Worm (Caenorhabditis elegans) whole organism, late embryonic: ENCODE results near the gene srh-186.

Experiments
- C08G9.2 ChIP-seq: sonication (generic microtip); optimal IDR thresholded peaks from 2 replicates; lab custom pipeline; 2016; ENCODE audit warnings: mild to moderate bottlenecking, missing genetic modification characterization, moderate library complexity, missing compliant biosample characterization
- K02D7.2 ChIP-seq: sonication (generic microtip); optimal IDR thresholded peaks from 2 replicates; lab custom pipeline; 2017; ENCODE audit warnings: mild to moderate bottlenecking, missing genetic modification characterization, missing compliant biosample characterization
- K09A11.1 ChIP-seq: sonication (generic microtip); optimal IDR thresholded peaks from 2 replicates; lab custom pipeline; 2017; ENCODE audit warnings: antibody characterized with exemption, mild to moderate bottlenecking, missing genetic modification characterization, missing compliant biosample characterization; ENCODE audit not compliant: insufficient read depth
- T23F11.4 ChIP-seq: fragments of 200-800 bp; sonication (Bioruptor generic); optimal IDR thresholded peaks from 2 replicates; lab custom pipeline; 2018; ENCODE audit warnings: mild to moderate bottlenecking, missing genetic modification characterization, missing compliant biosample characterization
- Y22D7AL.16 ChIP-seq: sonication (generic microtip); optimal IDR thresholded peaks from 2 replicates; lab custom pipeline; 2016; ENCODE audit warnings: missing genetic modification characterization, missing compliant biosample characterization
- ama-1 ChIP-seq: fragments of 150-350 bp; optimal IDR thresholded peaks from 2 replicates; lab custom pipeline; 2014
- ceh-14 ChIP-seq: sonication (generic microtip); optimal IDR thresholded peaks from 2 replicates; lab custom pipeline; 2016; ENCODE audit warnings: missing genotype, missing genetic modification characterization, missing compliant biosample characterization
- ceh-24 ChIP-seq: sonication (generic microtip); optimal IDR thresholded peaks from 2 replicates; lab custom pipeline; 2016; ENCODE audit warnings: mild to moderate bottlenecking, missing genetic modification characterization, missing compliant biosample characterization
- ceh-30 ChIP-seq: fragments of 150-350 bp; optimal IDR thresholded peaks from 2 replicates; lab custom pipeline; 2014; ENCODE audit warnings: missing biosample characterization, missing genetic modification characterization
- ceh-31 ChIP-seq: sonication (generic microtip); optimal IDR thresholded peaks from 2 replicates; lab custom pipeline; 2016; ENCODE audit warnings: missing genetic modification characterization, missing compliant biosample characterization
- ceh-45 ChIP-seq: fragments of 200-800 bp; sonication (Bioruptor generic); IDR thresholded peaks from 2 replicates; pipeline ENCODE4 v1.3.6; 2022; ENCODE audit warnings: missing genetic modification reagents, missing genetic modification characterization, missing compliant biosample characterization
- ceh-9 ChIP-seq: sonication (generic microtip); optimal IDR thresholded peaks from 2 replicates; lab custom pipeline; 2016; ENCODE audit warnings: mild to moderate bottlenecking, missing genetic modification characterization, inconsistent platforms, missing compliant biosample characterization
- che-1 ChIP-seq: sonication (generic microtip); optimal IDR thresholded peaks from 2 replicates; lab custom pipeline; 2016; ENCODE audit warnings: mild to moderate bottlenecking, missing genetic modification characterization, missing compliant biosample characterization
- dmd-4 ChIP-seq: sonication (generic microtip); optimal IDR thresholded peaks from 2 replicates; lab custom pipeline; 2016; ENCODE audit warnings: borderline replicate concordance, missing genetic modification characterization, missing compliant biosample characterization
- elt-2 ChIP-seq: sonication (generic microtip); optimal IDR thresholded peaks from 2 replicates; lab custom pipeline; 2016; ENCODE audit warnings: missing genetic modification reagents, missing genetic modification characterization, missing compliant biosample characterization
- eyg-1 ChIP-seq: sonication (generic microtip); optimal IDR thresholded peaks from 2 replicates; lab custom pipeline; 2016; ENCODE audit warnings: missing genotype, missing genetic modification characterization, missing compliant biosample characterization
- fkh-10 ChIP-seq: fragments of 150-350 bp; optimal IDR thresholded peaks from 2 replicates; lab custom pipeline; 2014; ENCODE audit warnings: missing biosample characterization, missing genetic modification reagents, missing genetic modification characterization
- hlh-15 ChIP-seq: sonication (generic microtip); optimal IDR thresholded peaks from 2 replicates; lab custom pipeline; 2016; ENCODE audit warnings: missing genetic modification characterization, missing compliant biosample characterization
- hlh-6 ChIP-seq: sonication (generic microtip); optimal IDR thresholded peaks from 2 replicates; lab custom pipeline; 2016; ENCODE audit warnings: missing genotype, missing genetic modification characterization, missing compliant biosample characterization
- hlh-8 ChIP-seq: sonication (generic microtip); optimal IDR thresholded peaks from 2 replicates; lab custom pipeline; 2016; ENCODE audit warnings: missing genotype, missing genetic modification characterization, missing compliant biosample characterization
- lin-11 ChIP-seq: fragments of 200-800 bp; sonication (Bioruptor generic); optimal IDR thresholded peaks from 2 replicates; lab custom pipeline; 2018; ENCODE audit warnings: mild to moderate bottlenecking, missing genetic modification characterization, missing compliant biosample characterization
- madf-2 ChIP-seq: sonication (generic microtip); optimal IDR thresholded peaks from 2 replicates; lab custom pipeline; 2017; ENCODE audit warnings: missing genetic modification characterization, missing compliant biosample characterization
- nhr-232 ChIP-seq: sonication (generic microtip); optimal IDR thresholded peaks from 2 replicates; lab custom pipeline; 2016; ENCODE audit warnings: missing genetic modification characterization, missing compliant biosample characterization
- npax-4 ChIP-seq: sonication (generic microtip); optimal IDR thresholded peaks from 2 replicates; lab custom pipeline; 2016; ENCODE audit warnings: missing genetic modification characterization, missing compliant biosample characterization
- pag-3 ChIP-seq: sonication (generic microtip); optimal IDR thresholded peaks from 2 replicates; lab custom pipeline; 2016; ENCODE audit warnings: missing compliant biosample characterization, missing genetic modification characterization, borderline replicate concordance
- pat-9 ChIP-seq: fragments of 200-800 bp; sonication (Bioruptor generic); optimal IDR thresholded peaks from 2 replicates; lab custom pipeline; 2018; ENCODE audit warnings: mild to moderate bottlenecking, missing genetic modification characterization, moderate library complexity, missing compliant biosample characterization
- pax-1 ChIP-seq: fragments of 150-350 bp; optimal IDR thresholded peaks from 2 replicates; lab custom pipeline; 2014; ENCODE audit warnings: missing biosample characterization, missing genetic modification characterization
- pha-2 ChIP-seq: sonication (generic microtip); optimal IDR thresholded peaks from 2 replicates; lab custom pipeline; 2017; ENCODE audit warnings: mild to moderate bottlenecking, missing genetic modification characterization, missing compliant biosample characterization
- pqm-1 ChIP-seq: sonication (generic microtip); optimal IDR thresholded peaks from 2 replicates; lab custom pipeline; 2016; ENCODE audit warnings: missing genetic modification characterization, missing compliant biosample characterization
- pros-1 ChIP-seq: fragments of 150-350 bp; optimal IDR thresholded peaks from 2 replicates; lab custom pipeline; 2014; ENCODE audit warnings: missing biosample characterization, missing genetic modification reagents, missing genetic modification characterization
- ref-2 ChIP-seq: sonication (generic microtip); optimal IDR thresholded peaks from 2 replicates; lab custom pipeline; 2016; ENCODE audit warnings: missing genetic modification characterization, missing compliant biosample characterization
- syd-9 ChIP-seq: sonication (generic microtip); optimal IDR thresholded peaks from 2 replicates; lab custom pipeline; 2016; ENCODE audit warnings: mild to moderate bottlenecking, missing genetic modification characterization, moderate library complexity, missing compliant biosample characterization
- tbx-7 ChIP-seq: sonication (generic microtip); optimal IDR thresholded peaks from 2 replicates; lab custom pipeline; 2016; ENCODE audit warnings: missing genotype, missing genetic modification characterization, missing compliant biosample characterization
- ttx-3 ChIP-seq: sonication (generic microtip); optimal IDR thresholded peaks from 2 replicates; lab custom pipeline; 2016; ENCODE audit warnings: missing genetic modification reagents, missing genetic modification characterization, missing compliant biosample characterization
- unc-3 ChIP-seq, 2 experiments: fragments of 200-800 bp in 1 of 2; sonication (Bioruptor generic) in 1 of 2; sonication (generic microtip) in 1 of 2; conservative IDR thresholded peaks in 1 of 2; optimal IDR thresholded peaks in 1 of 2; 2 replicates each; pipeline versions ENCODE4 v1.3.6 to Lab custom; 2016 to 2022; ENCODE audit warnings: missing compliant biosample characterization in 2 of 2, missing genetic modification characterization in 2 of 2, missing genetic modification reagents in 1 of 2
- unc-42 ChIP-seq: sonication (generic microtip); optimal IDR thresholded peaks from 2 replicates; lab custom pipeline; 2016; ENCODE audit warnings: missing genotype, missing genetic modification characterization, missing compliant biosample characterization
- zip-5 ChIP-seq: sonication (generic microtip); optimal IDR thresholded peaks from 2 replicates; lab custom pipeline; 2016; ENCODE audit warnings: missing genetic modification characterization, missing compliant biosample characterization

srh-186 gene

DNA sequence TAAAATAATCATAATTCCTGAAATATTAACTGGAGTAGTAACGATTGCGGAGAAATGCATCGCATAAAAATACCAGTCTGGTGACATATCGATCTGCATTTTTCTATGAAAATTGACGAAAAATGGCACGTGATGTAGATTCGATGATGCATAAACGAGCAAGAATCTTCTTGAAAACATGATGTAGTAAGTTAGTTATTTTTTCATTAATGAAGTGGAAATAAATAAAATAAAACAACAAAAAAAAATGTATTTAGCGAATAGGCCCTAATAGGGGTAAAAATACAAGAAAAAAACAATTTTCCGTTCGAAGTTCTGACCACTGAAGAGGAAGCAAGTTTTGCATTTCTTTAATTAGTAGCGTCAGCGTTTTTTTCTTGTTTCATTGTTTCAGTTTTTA lies 9.5 kb downstream of the srh-186 start, which contains the start of gene sri-2:
Gene sri-2, minus strand, starts transcription at position 101 of the 400 bp plus-strand sequence.
- TF ChIP-seq hlh-8 (tag; lab: Kevin White, UChicago) (no peak), ceh-45 (GFP tag; lab: Robert Waterston, UW) (no peak), pqm-1 (tag; lab: Kevin White, UChicago) (no peak), ceh-31 (tag; lab: Kevin White, UChicago) (no peak), che-1 (tag; lab: Kevin White, UChicago) (no peak), ceh-30 (tag; lab: Kevin White, UChicago) (no peak), K09A11.1 (no peak), unc-42 (tag; lab: Kevin White, UChicago) (no peak), unc-3 (GFP tag; conservative IDR thresholded peaks at IDR 0.05; lab: Robert Waterston, UW) (no peak), unc-3 (tag; optimal IDR thresholded peaks at IDR 0.05; lab: Kevin White, UChicago) (no peak)

DNA sequence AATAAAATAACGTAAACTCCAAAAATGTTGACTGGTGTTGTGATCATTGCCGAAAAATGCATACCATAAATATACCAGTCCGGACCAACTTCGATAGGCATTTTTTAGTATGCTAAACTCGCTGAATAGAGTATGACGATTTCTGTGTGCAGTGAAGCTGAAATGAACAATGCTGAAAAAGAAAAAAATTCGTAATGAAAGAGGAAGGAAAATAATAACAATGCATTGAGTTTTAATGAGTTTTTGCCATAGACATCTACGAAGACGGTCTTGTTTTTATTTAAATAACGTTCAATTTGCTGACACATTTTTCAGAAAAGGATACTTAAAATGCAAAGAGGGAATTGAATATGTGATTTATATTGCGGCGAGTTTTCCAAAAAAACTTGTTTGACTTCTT lies 11.9 kb downstream of the srh-186 start, which contains the start of gene sri-1:
Gene sri-1, minus strand, starts transcription at position 101 of the 400 bp plus-strand sequence.
- TF ChIP-seq ama-1 (no peak), unc-42 (tag; lab: Kevin White, UChicago) (no peak), pax-1 (tag; lab: Kevin White, UChicago) (no peak), madf-2 (tag; lab: Kevin White, UChicago) (no peak), lin-11 (tag; lab: Kevin White, UChicago) (no peak), dmd-4 (tag; lab: Kevin White, UChicago) (no peak), ttx-3 (no peak), ceh-14 (tag; lab: Kevin White, UChicago) (no peak), pros-1 (tag; lab: Kevin White, UChicago) (no peak), hlh-6 (tag; lab: Kevin White, UChicago) (no peak)

DNA sequence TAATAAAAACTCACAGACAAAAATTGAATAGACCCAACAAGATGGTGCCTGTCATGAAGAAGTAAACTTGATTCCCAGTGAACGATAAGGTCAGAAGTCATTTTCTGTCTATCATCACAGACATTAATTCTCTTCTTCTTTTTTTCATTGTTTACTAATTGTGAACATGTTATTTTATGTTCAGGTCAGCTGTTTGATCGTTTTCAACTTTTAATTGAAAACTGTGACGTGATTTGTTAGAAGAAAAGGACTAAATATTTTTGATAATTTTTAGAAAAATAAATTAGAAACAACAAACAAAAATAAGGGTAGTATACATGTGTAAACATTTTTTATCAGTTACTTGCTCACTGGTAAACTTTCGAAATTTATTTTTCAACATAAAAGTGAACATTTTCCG lies 14.1 kb downstream of the srh-186 start, which contains the start of gene F36G9.7:
Gene F36G9.7, minus strand, starts transcription at position 101 of the 400 bp plus-strand sequence.
- TF ChIP-seq tbx-7 (tag; lab: Kevin White, UChicago) (no peak), che-1 (tag; lab: Kevin White, UChicago) (no peak), Y22D7AL.16 (tag; lab: Kevin White, UChicago) (no peak), unc-42 (tag; lab: Kevin White, UChicago) (no peak), ceh-9 (tag; lab: Kevin White, UChicago) (no peak), eyg-1 (tag; lab: Kevin White, UChicago) (no peak), hlh-15 (tag; lab: Kevin White, UChicago) (no peak), pat-9 (no peak), lin-11 (tag; lab: Kevin White, UChicago) (no peak), elt-2 (tag; lab: Kevin White, UChicago) (no peak), hlh-6 (tag; lab: Kevin White, UChicago) (no peak), npax-4 (no peak), syd-9 (tag; lab: Kevin White, UChicago) (no peak)

DNA sequence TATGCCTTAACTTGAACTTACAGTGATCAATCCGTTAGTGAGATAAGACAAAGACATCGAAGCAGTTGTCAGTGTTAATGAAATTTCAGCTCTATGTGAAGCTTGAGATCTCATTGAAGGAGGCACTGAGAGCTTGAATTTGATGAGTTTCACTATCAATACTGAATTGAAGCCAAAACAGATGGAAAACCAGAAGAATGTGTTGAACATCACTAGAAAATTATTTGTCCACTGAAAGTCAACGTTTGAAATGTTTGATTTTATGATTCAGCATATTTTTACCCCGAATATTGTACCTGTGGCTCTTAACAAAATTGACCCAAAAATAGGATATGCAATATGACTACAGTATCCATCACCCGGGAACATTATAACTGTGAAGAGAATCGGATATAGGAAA lies 15.2 kb downstream of the srh-186 start:
- TF ChIP-seq ref-2 (tag; lab: Kevin White, UChicago) (no peak), T23F11.4 (GFP tag; lab: Kevin White, UChicago) (no peak), zip-5 (no peak), ttx-3 (no peak), che-1 (tag; lab: Kevin White, UChicago) (no peak), fkh-10 (GFP tag; lab: Kevin White, UChicago) (no peak)

DNA sequence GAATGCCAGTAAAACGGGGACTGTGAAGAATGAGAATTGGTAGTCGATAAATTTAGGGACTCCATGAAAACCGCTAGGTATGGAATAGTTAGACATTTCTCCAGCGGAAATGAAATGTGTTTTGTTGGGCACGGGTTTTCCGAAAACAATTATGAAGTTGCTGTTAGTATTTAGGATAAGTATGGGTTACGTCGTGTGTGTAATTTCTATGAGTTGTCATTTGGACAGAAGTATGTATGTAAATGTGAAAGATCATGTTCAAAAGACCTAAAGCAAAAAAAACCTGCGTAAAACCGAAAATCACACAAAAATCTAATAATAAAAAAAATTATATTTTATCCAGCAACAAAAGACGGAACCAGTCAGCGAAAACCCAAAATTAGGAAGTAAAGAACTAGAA lies 16.9 kb downstream of the srh-186 start, which contains the start of gene sru-23:
Gene sru-23, minus strand, starts transcription at position 101 of the 400 bp plus-strand sequence.
- TF ChIP-seq nhr-232 (no peak), pag-3 (no peak), ama-1 (no peak), ceh-45 (GFP tag; lab: Robert Waterston, UW) (no peak), ttx-3 (no peak), ceh-24 (no peak), unc-3 (GFP tag; conservative IDR thresholded peaks at IDR 0.05; lab: Robert Waterston, UW) (no peak), unc-3 (tag; optimal IDR thresholded peaks at IDR 0.05; lab: Kevin White, UChicago) (no peak), K02D7.2 (tag; lab: Kevin White, UChicago) (no peak), hlh-6 (tag; lab: Kevin White, UChicago) (no peak), pha-2 (tag; lab: Kevin White, UChicago) (no peak), dmd-4 (tag; lab: Kevin White, UChicago) (no peak), C08G9.2 (tag; lab: Kevin White, UChicago) (no peak)
